Worm (Caenorhabditis elegans) whole organism, L4 larva: ENCODE measurements around the gene fbxb-103.

Source experiments
- ama-1 ChIP-seq: fragments of 150-350 bp; optimal IDR thresholded peaks from 2 replicates; lab custom pipeline; 2014; ENCODE audit warnings: inconsistent platforms, mixed read lengths
- hlh-11 ChIP-seq: fragments of 200-800 bp; sonication (Bioruptor generic); optimal IDR thresholded peaks from 2 replicates; lab custom pipeline; 2018; ENCODE audit warnings: mild to moderate bottlenecking, missing genetic modification characterization, missing compliant biosample characterization
- lim-7 ChIP-seq: fragments of 200-800 bp; sonication (Bioruptor generic); IDR thresholded peaks from 2 replicates; pipeline ENCODE4 v1.3.6; 2022; ENCODE audit warnings: missing genetic modification characterization, missing compliant biosample characterization
- lin-13 ChIP-seq: fragments of 150-350 bp; optimal IDR thresholded peaks from 2 replicates; lab custom pipeline; 2014; ENCODE audit warnings: missing biosample characterization, missing genetic modification reagents, missing genetic modification characterization
- lin-39 ChIP-seq: fragments of 150-350 bp; optimal IDR thresholded peaks from 2 replicates; lab custom pipeline; 2014; ENCODE audit warnings: missing biosample characterization, missing genetic modification reagents, missing genetic modification characterization
- nhr-10 ChIP-seq: fragments of 150-350 bp; optimal IDR thresholded peaks from 2 replicates; lab custom pipeline; 2014; ENCODE audit warnings: missing biosample characterization, missing genetic modification characterization
- nhr-237 ChIP-seq: sonication (generic microtip); optimal IDR thresholded peaks from 2 replicates; lab custom pipeline; 2017; ENCODE audit warnings: missing biosample characterization, missing genetic modification characterization
- nhr-28 ChIP-seq: fragments of 150-350 bp; optimal IDR thresholded peaks from 2 replicates; lab custom pipeline; 2014; ENCODE audit warnings: missing biosample characterization, missing genetic modification characterization
- nhr-76 ChIP-seq: fragments of 150-350 bp; optimal IDR thresholded peaks from 2 replicates; lab custom pipeline; 2014; ENCODE audit warnings: missing biosample characterization, missing genetic modification characterization
- nhr-77 ChIP-seq: fragments of 150-350 bp; optimal IDR thresholded peaks from 2 replicates; lab custom pipeline; 2014; ENCODE audit warnings: missing biosample characterization, missing genetic modification characterization
- skn-1 ChIP-seq: fragments of 150-350 bp; optimal IDR thresholded peaks from 2 replicates; lab custom pipeline; 2014; ENCODE audit warnings: missing biosample characterization, missing genetic modification characterization
- snpc-4 ChIP-seq: fragments of 150-350 bp; optimal IDR thresholded peaks from 2 replicates; lab custom pipeline; 2014; ENCODE audit warnings: missing biosample characterization, missing genetic modification characterization
- unc-62 ChIP-seq, 3 experiments: fragments of 150-350 bp in 1 of 3; sonication (generic microtip); optimal IDR thresholded peaks in 2 of 3; peaks in 1 of 3; 1 replicate in 1 of 3; 2 replicates in 2 of 3; lab custom pipeline; 2014 to 2017; ENCODE audit warnings: missing biosample characterization in 3 of 3, missing genetic modification characterization in 3 of 3, missing genetic modification reagents in 3 of 3, missing genotype in 1 of 3
- zip-2 ChIP-seq: fragments of 150-350 bp; optimal IDR thresholded peaks from 2 replicates; lab custom pipeline; 2014; ENCODE audit warnings: missing biosample characterization, missing genetic modification characterization

DNA sequence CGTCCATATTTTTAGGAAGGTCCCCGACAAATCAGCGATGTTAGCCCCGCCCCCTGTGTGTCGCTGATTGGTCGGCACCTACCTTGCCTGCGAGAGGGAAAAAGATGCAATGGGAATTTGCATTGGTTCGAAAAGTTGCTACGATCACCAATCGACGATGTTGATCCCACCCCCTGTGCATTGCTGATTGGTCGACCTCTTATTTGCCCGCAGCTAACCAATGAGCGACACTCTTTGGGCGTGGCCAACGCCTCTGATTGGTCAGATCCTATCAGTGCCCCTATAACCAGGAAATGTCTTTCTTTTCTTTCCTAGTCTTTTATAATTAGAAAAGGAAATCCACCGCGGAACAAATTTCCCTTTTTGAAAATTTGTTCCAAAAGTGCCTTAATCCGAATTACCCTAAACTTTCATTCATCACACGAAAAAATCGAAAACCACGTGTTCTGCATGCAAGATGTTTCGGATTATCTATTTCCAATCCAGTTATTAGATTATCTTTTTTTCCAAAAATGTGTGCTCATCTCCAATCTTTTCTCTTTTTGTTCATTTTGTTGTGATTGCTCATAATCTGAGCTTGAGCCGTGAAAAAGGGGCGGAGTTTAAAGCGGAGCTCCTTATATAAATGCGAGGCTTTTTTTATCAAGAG, 11.2 kb downstream of the fbxb-103 start:
- TF ChIP-seq snpc-4, result no peak
- no peak for TF ChIP-seq zip-2 (tag; lab: Kevin White, UChicago)
- TF ChIP-seq nhr-10, result no peak
- no peak for TF ChIP-seq lin-39 (tag; lab: Kevin White, UChicago)
- no peak for TF ChIP-seq lin-13 (GFP tag; lab: Kevin White, UChicago)
- no peak for TF ChIP-seq nhr-77 (tag; lab: Kevin White, UChicago)
- TF ChIP-seq ama-1, result no peak
- no peak for TF ChIP-seq nhr-237 (tag; lab: Kevin White, UChicago)
- TF ChIP-seq unc-62 (GFP tag; optimal IDR thresholded peaks at IDR 0.05 in 1 of 2; lab: Kevin White, UChicago), result peak in 1 of 2 experiments; percentile 6
- TF ChIP-seq unc-62 (tag; optimal IDR thresholded peaks at IDR 0.05; lab: Kevin White, UChicago), result no peak
- TF ChIP-seq skn-1, result no peak
- no peak for TF ChIP-seq hlh-11 (tag; lab: Kevin White, UChicago)
- TF ChIP-seq nhr-28 (tag; lab: Kevin White, UChicago), result no peak
- no peak for TF ChIP-seq nhr-76 (tag; lab: Kevin White, UChicago)
- no peak for TF ChIP-seq lim-7 (GFP tag; lab: Robert Waterston, UW)
